Fruit fly (Drosophila melanogaster): ENCODE data around the gene CG34355.

CG34355 gene

dm6 chr3R:23772808-23773207 lies 30.9 kb upstream of the CG34355 start, which contains the start of gene tst (continued):
- no peak for TF ChIP-seq Asciz (GFP tag; optimal IDR thresholded peaks at IDR 0.05)
- peak; percentile 81 for TF ChIP-seq CG6683 (GFP tag; optimal IDR thresholded peaks at IDR 0.05)
- peak; percentile 8 for TF ChIP-seq Hand (GFP tag; optimal IDR thresholded peaks at IDR 0.05)
- peak; percentile 66 for TF ChIP-seq CG2875 (GFP tag; optimal IDR thresholded peaks at IDR 0.05)
- 0 out of 2 replicates have a peak, but pooled peaks have one; percentile 9 for TF ChIP-seq Bgb (GFP tag; IDR thresholded peaks at IDR 0.05; ENCODE audit: partially characterized antibody)
- TF ChIP-seq PHDP (tag; optimal IDR thresholded peaks at IDR 0.05): peak; percentile 92
- peak; percentile 83 for TF ChIP-seq Vsx1 (GFP tag; optimal IDR thresholded peaks at IDR 0.05)
- peak; percentile 35 for TF ChIP-seq vfl (GFP tag; optimal IDR thresholded peaks at IDR 0.05)
- peak; percentile 93 for TF ChIP-seq CG8924 (tag; optimal IDR thresholded peaks at IDR 0.05)
- TF ChIP-seq MESR4 (GFP tag; optimal IDR thresholded peaks at IDR 0.05): peak; percentile 36
- peak; percentile 94 for TF ChIP-seq wor (GFP tag; IDR thresholded peaks at IDR 0.05)
- peak; percentile 44 to 93 for TF ChIP-seq bsh (GFP tag; optimal IDR thresholded peaks at IDR 0.05)
- peak; percentile 53 for TF ChIP-seq CG17912 (GFP tag; optimal IDR thresholded peaks at IDR 0.05)
- peak; percentile 86 for TF ChIP-seq caup (GFP tag; optimal IDR thresholded peaks at IDR 0.05; ENCODE audit: severe bottlenecking)
- TF ChIP-seq inv (GFP tag; IDR thresholded peaks at IDR 0.05; ENCODE audit: partially characterized antibody): no peak
- TF ChIP-seq slou (GFP tag; optimal IDR thresholded peaks at IDR 0.05): peak; percentile 73
- peak; percentile 34 for TF ChIP-seq CG34376 (GFP tag; optimal IDR thresholded peaks at IDR 0.05)
- TF ChIP-seq CG12659 (GFP tag; optimal IDR thresholded peaks at IDR 0.05): peak; percentile 93
- peak; percentile 24 for TF ChIP-seq Dad (GFP tag; optimal IDR thresholded peaks at IDR 0.05)
- TF ChIP-seq HLH54F (GFP tag; optimal IDR thresholded peaks at IDR 0.05): peak; percentile 53
- no peak for TF ChIP-seq NC2α (GFP tag; optimal IDR thresholded peaks at IDR 0.05)
- peak; percentile 88; the same call in 2 of the 3 replicates for TF ChIP-seq otp (GFP tag; IDR thresholded peaks at IDR 0.05)
- TF ChIP-seq H15 (GFP tag; IDR thresholded peaks at IDR 0.05): peak; percentile 97
- TF ChIP-seq CG17328 (GFP tag; IDR thresholded peaks at IDR 0.05): peak; percentile 94
- peak; percentile 51 for TF ChIP-seq nom (GFP tag; optimal IDR thresholded peaks at IDR 0.05)
- TF ChIP-seq grn (GFP tag; optimal IDR thresholded peaks at IDR 0.05): no peak
- TF ChIP-seq dmrt99B (tag; optimal IDR thresholded peaks at IDR 0.05): peak; percentile 90
- no peak for TF ChIP-seq CG42726 (GFP tag; IDR thresholded peaks at IDR 0.05; ENCODE audit: partially characterized antibody)
- TF ChIP-seq CG7556 (GFP tag; optimal IDR thresholded peaks at IDR 0.05): peak; percentile 89
- TF ChIP-seq Mad (GFP tag; optimal IDR thresholded peaks at IDR 0.05): peak; percentile 45
- TF ChIP-seq chinmo (GFP tag; IDR thresholded peaks at IDR 0.05; ENCODE audit: partially characterized antibody): 0 out of 4 replicates have a peak, but pooled peaks have one; percentile 43
- peak; percentile 75 for TF ChIP-seq CG6254 (GFP tag; optimal IDR thresholded peaks at IDR 0.05)
- TF ChIP-seq GATAe (GFP tag; conservative IDR thresholded peaks at IDR 0.05): peak; percentile 87
- peak; percentile 98 for TF ChIP-seq CG4404 (GFP tag; IDR thresholded peaks at IDR 0.05)
- peak; percentile 46 for TF ChIP-seq CG9797 (GFP tag; optimal IDR thresholded peaks at IDR 0.05)
- peak; percentile 78 for TF ChIP-seq CG12299 (tag; optimal IDR thresholded peaks at IDR 0.05)
- TF ChIP-seq Lpt (GFP tag; optimal IDR thresholded peaks at IDR 0.05): no peak
- peak; percentile 79 for TF ChIP-seq sug (tag; optimal IDR thresholded peaks at IDR 0.05)
- TF ChIP-seq bcd (GFP tag; optimal IDR thresholded peaks at IDR 0.05): peak; percentile 88
- peak; percentile 99 for TF ChIP-seq sob (GFP tag; IDR thresholded peaks at IDR 0.05)
- TF ChIP-seq CG8281 (tag; optimal IDR thresholded peaks at IDR 0.05): peak; percentile 68
- TF ChIP-seq CG7839 (tag; optimal IDR thresholded peaks at IDR 0.05): peak; percentile 93
- peak; percentile 7 for TF ChIP-seq CG7786 (GFP tag; optimal IDR thresholded peaks at IDR 0.05)
- peak; percentile 18 for TF ChIP-seq Elba2 (GFP tag; optimal IDR thresholded peaks at IDR 0.05)
- peak; percentile 73 for TF ChIP-seq CG4360 (GFP tag; IDR thresholded peaks at IDR 0.05)
- peak; percentile 77 for TF ChIP-seq scrt (GFP tag; optimal IDR thresholded peaks at IDR 0.05)
- peak; percentile 76 for TF ChIP-seq bowl (GFP tag; IDR thresholded peaks at IDR 0.05)
- peak; percentile 83 for TF ChIP-seq CG5245 (GFP tag; optimal IDR thresholded peaks at IDR 0.05)
- no peak for TF ChIP-seq Lhr (GFP tag; optimal IDR thresholded peaks at IDR 0.05)

Data from whole organism, embryonic.